Worm (Caenorhabditis elegans) whole organism, early embryonic: ENCODE results near the gene pde-3.

Experiments
- ama-1 ChIP-seq: fragments of 150-350 bp; optimal IDR thresholded peaks from 2 replicates; lab custom pipeline; 2014
- ceh-13 ChIP-seq: fragments of 200-800 bp; sonication (Bioruptor generic); optimal IDR thresholded peaks from 2 replicates; lab custom pipeline; 2018; ENCODE audit warnings: mild to moderate bottlenecking, missing genetic modification characterization, missing compliant biosample characterization
- ceh-36 ChIP-seq: sonication (generic microtip); optimal IDR thresholded peaks from 2 replicates; lab custom pipeline; 2016; ENCODE audit warnings: missing genetic modification characterization, inconsistent platforms, missing compliant biosample characterization
- ets-7 ChIP-seq: sonication (generic microtip); optimal IDR thresholded peaks from 2 replicates; lab custom pipeline; 2016; ENCODE audit warnings: missing genotype, missing genetic modification characterization, missing compliant biosample characterization
- hmbx-1 ChIP-seq: sonication (generic microtip); optimal IDR thresholded peaks from 2 replicates; lab custom pipeline; 2016; ENCODE audit warnings: mild to moderate bottlenecking, missing genetic modification characterization, missing compliant biosample characterization
- hmg-4 ChIP-seq: fragments of 200-800 bp; sonication (Bioruptor generic); optimal IDR thresholded peaks from 2 replicates; lab custom pipeline; 2018; ENCODE audit warnings: mild to moderate bottlenecking, missing genetic modification characterization, missing compliant biosample characterization
- scrt-1 ChIP-seq: fragments of 200-800 bp; sonication (Bioruptor generic); IDR thresholded peaks from 2 replicates; pipeline ENCODE4 v1.3.6; 2022; ENCODE audit warnings: missing genetic modification characterization, missing compliant biosample characterization
- sea-1 ChIP-seq: fragments of 200-800 bp; sonication (Bioruptor generic); conservative IDR thresholded peaks from 2 replicates; pipeline ENCODE4 v1.3.6; 2022; ENCODE audit warnings: missing genetic modification characterization, missing compliant biosample characterization
- tra-4 ChIP-seq: sonication (generic microtip); optimal IDR thresholded peaks from 2 replicates; lab custom pipeline; 2017; ENCODE audit warnings: missing genetic modification characterization, missing compliant biosample characterization

ce11 chrII:14892515-14892914, 27.0 kb upstream of the pde-3 start:
- no peak for TF ChIP-seq ama-1 (lab: Kevin White, UChicago)
- TF ChIP-seq ets-7 (tag; lab: Kevin White, UChicago) = no peak
- TF ChIP-seq hmg-4 (GFP tag; lab: Kevin White, UChicago) = no peak
- TF ChIP-seq tra-4 (tag; lab: Kevin White, UChicago) = no peak
- no peak for TF ChIP-seq hmbx-1 (tag; lab: Kevin White, UChicago)
- no peak for TF ChIP-seq sea-1
- TF ChIP-seq ceh-36 (tag; lab: Kevin White, UChicago) = no peak
- TF ChIP-seq scrt-1 = no peak
- TF ChIP-seq ceh-13 (GFP tag; lab: Kevin White, UChicago) = no peak
